Worm (Caenorhabditis elegans) whole organism, young adult: Measurements from ENCODE around the gene ssp-32.

Experiments used
- B0019.2 ChIP-seq: fragments of 200-800 bp; sonication (Bioruptor generic); conservative IDR thresholded peaks from 2 replicates; pipeline ENCODE4 v1.3.6; 2022; ENCODE audit warnings: missing genetic modification reagents, missing genetic modification characterization, missing compliant biosample characterization
- attf-5 ChIP-seq: fragments of 200-800 bp; sonication (Bioruptor generic); optimal IDR thresholded peaks from 2 replicates; lab custom pipeline; 2018; ENCODE audit warnings: mild to moderate bottlenecking, missing genetic modification characterization, missing compliant biosample characterization
- attf-6 ChIP-seq: fragments of 200-800 bp; sonication (Bioruptor generic); IDR thresholded peaks from 2 replicates; pipeline ENCODE4 v1.3.6; 2022; ENCODE audit warnings: missing genetic modification reagents, missing genetic modification characterization, missing compliant biosample characterization
- lir-1 ChIP-seq: fragments of 200-800 bp; sonication (Bioruptor generic); conservative IDR thresholded peaks from 2 replicates; pipeline ENCODE4 v1.3.6; 2022; ENCODE audit warnings: missing genetic modification reagents, missing genetic modification characterization, missing compliant biosample characterization
- pha-4 ChIP-seq: fragments of 150-350 bp; sonication (generic microtip); optimal IDR thresholded peaks from 2 replicates; lab custom pipeline; 2014; ENCODE audit warnings: missing biosample characterization, missing genetic modification reagents, missing genetic modification characterization
- rcor-1 ChIP-seq: fragments of 200-800 bp; sonication (Bioruptor generic); IDR thresholded peaks from 2 replicates; pipeline ENCODE4 v1.3.6; 2022; ENCODE audit warnings: missing genetic modification reagents, missing genetic modification characterization, missing compliant biosample characterization
- snpc-4 ChIP-seq, 5 experiments: fragments of 150-350 bp in 1 of 5; sonication (generic microtip) in 4 of 5; optimal IDR thresholded peaks; 2 replicates each; lab custom pipeline; 2014 to 2018; ENCODE audit warnings: missing genetic modification characterization in 5 of 5, missing biosample characterization in 3 of 5, antibody characterized with exemption in 2 of 5, mild to moderate bottlenecking in 2 of 5, missing compliant biosample characterization in 2 of 5, missing genotype in 2 of 5, moderate library complexity in 2 of 5, missing genetic modification reagents in 1 of 5
- tlf-1 ChIP-seq: fragments of 200-800 bp; sonication (Bioruptor generic); optimal IDR thresholded peaks from 2 replicates; lab custom pipeline; 2018; ENCODE audit warnings: mild to moderate bottlenecking, missing genetic modification characterization, missing compliant biosample characterization
- unc-130 ChIP-seq: sonication (generic microtip); optimal IDR thresholded peaks from 2 replicates; lab custom pipeline; 2016; ENCODE audit warnings: missing genetic modification reagents, missing genetic modification characterization, missing compliant biosample characterization
- unc-62 ChIP-seq: fragments of 150-350 bp; optimal IDR thresholded peaks from 2 replicates; lab custom pipeline; 2014; ENCODE audit warnings: missing biosample characterization, missing genetic modification reagents, missing genetic modification characterization

- TF ChIP-seq unc-130 (GFP tag; lab: Kevin White, UChicago) (no peak), tlf-1 (GFP tag; lab: Kevin White, UChicago) (no peak), B0019.2 (no peak), attf-6 (GFP tag; lab: Robert Waterston, UW) (no peak), pha-4 (tag; lab: Kevin White, UChicago) (no peak), rcor-1 (GFP tag; lab: Robert Waterston, UW) (no peak), lir-1 (GFP tag; lab: Robert Waterston, UW) (no peak), attf-5 (no peak), unc-62 (GFP tag; lab: Kevin White, UChicago) (no peak), snpc-4 (GFP tag; optimal IDR thresholded peaks at IDR 0.05; lab: Kevin White, UChicago) (no peak), snpc-4 (tag; optimal IDR thresholded peaks at IDR 0.05; lab: Kevin White, UChicago) (no peak)
Measured at ce11 chrIV:9867915-9868314, 27.3 kb upstream of the ssp-32 start.
